Fruit fly (Drosophila melanogaster) whole organism, embryonic: ENCODE results near the gene Jhbp3.

ENCODE experiments used
- Atf-2 ChIP-seq: fragments of 200-800 bp; sonication (Bioruptor generic); optimal IDR thresholded peaks from 2 replicates; lab custom pipeline; 2016; ENCODE audit warnings: missing biosample characterization, missing genetic modification characterization
- BEAF-32 ChIP-seq: fragments of 200-800 bp; sonication (Bioruptor generic); optimal IDR thresholded peaks from 3 replicates; lab custom pipeline; 2017; ENCODE audit warnings: missing biosample characterization, missing genetic modification characterization, mild to moderate bottlenecking, moderate library complexity, missing genetic modification reagents
- Bgb ChIP-seq: fragments of 200-800 bp; sonication (Bioruptor generic); IDR thresholded peaks from 2 replicates; pipeline ENCODE4 v1.3.6; 2022; ENCODE audit warnings: missing biosample characterization, missing genetic modification characterization; ENCODE audit not compliant: partially characterized antibody
- CG1024 ChIP-seq: fragments of 200-800 bp; sonication (Bioruptor generic); IDR thresholded peaks from 2 replicates; pipeline ENCODE4 v1.3.6; 2022; ENCODE audit warnings: missing biosample characterization, missing genetic modification characterization
- CG10543 ChIP-seq: fragments of 200-800 bp; sonication (Bioruptor generic); optimal IDR thresholded peaks from 3 replicates; lab custom pipeline; 2017; ENCODE audit warnings: missing biosample characterization, mild to moderate bottlenecking, missing genetic modification characterization, moderate library complexity
- CG10654 ChIP-seq: fragments of 200-800 bp; sonication (Bioruptor generic); optimal IDR thresholded peaks from 2 replicates; lab custom pipeline; 2016; ENCODE audit warnings: missing biosample characterization, missing genetic modification characterization
- CG11093 ChIP-seq: fragments of 200-800 bp; sonication (Bioruptor generic); IDR thresholded peaks from 3 replicates; pipeline ENCODE4 v1.3.6; 2022; ENCODE audit warnings: missing biosample characterization, missing genetic modification characterization
- CG13775 ChIP-seq: fragments of 200-800 bp; sonication (Bioruptor generic); optimal IDR thresholded peaks from 3 replicates; lab custom pipeline; 2017; ENCODE audit warnings: missing biosample characterization, mild to moderate bottlenecking, missing genetic modification characterization
- CG15696 ChIP-seq: fragments of 200-800 bp; sonication (Bioruptor generic); optimal IDR thresholded peaks from 2 replicates; lab custom pipeline; 2019; ENCODE audit warnings: missing biosample characterization, mild to moderate bottlenecking, missing genetic modification characterization, moderate library complexity
- CG17186 ChIP-seq: fragments of 200-800 bp; sonication (Bioruptor generic); optimal IDR thresholded peaks from 3 replicates; lab custom pipeline; 2017; ENCODE audit warnings: missing biosample characterization, missing genetic modification reagents, missing genetic modification characterization
- CG17829 ChIP-seq: fragments of 200-800 bp; optimal IDR thresholded peaks from 2 replicates; lab custom pipeline; 2019; ENCODE audit warnings: missing biosample characterization, mild to moderate bottlenecking, missing genetic modification characterization, moderate library complexity
- CG2678 ChIP-seq: fragments of 200-800 bp; sonication (Bioruptor generic); optimal IDR thresholded peaks from 3 replicates; lab custom pipeline; 2019; ENCODE audit warnings: missing biosample characterization, mild to moderate bottlenecking, missing genetic modification characterization, moderate library complexity
- CG2875 ChIP-seq: fragments of 200-800 bp; sonication (Bioruptor generic); optimal IDR thresholded peaks from 2 replicates; lab custom pipeline; 2017; ENCODE audit warnings: missing biosample characterization, mild to moderate bottlenecking, missing genetic modification characterization, missing genetic modification reagents
- CG3281 ChIP-seq: fragments of 200-800 bp; sonication (Bioruptor generic); optimal IDR thresholded peaks from 3 replicates; lab custom pipeline; 2017; ENCODE audit warnings: missing biosample characterization, mild to moderate bottlenecking, missing genetic modification characterization
- CG3838 ChIP-seq: fragments of 200-800 bp; sonication (Bioruptor generic); optimal IDR thresholded peaks from 3 replicates; lab custom pipeline; 2016; ENCODE audit warnings: missing biosample characterization, missing genetic modification characterization
- CG4854 ChIP-seq: fragments of 200-800 bp; sonication (Bioruptor generic); optimal IDR thresholded peaks from 2 replicates; lab custom pipeline; 2016; ENCODE audit warnings: missing biosample characterization, missing genetic modification characterization, inconsistent platforms
- CG9609 ChIP-seq: fragments of 200-800 bp; sonication (Bioruptor generic); optimal IDR thresholded peaks from 3 replicates; lab custom pipeline; 2016; ENCODE audit warnings: missing biosample characterization, missing genetic modification characterization
- CG9727 ChIP-seq: fragments of 200-800 bp; sonication (Bioruptor generic); optimal IDR thresholded peaks from 3 replicates; lab custom pipeline; 2017; ENCODE audit warnings: missing biosample characterization, mild to moderate bottlenecking, missing genetic modification characterization
- CG9817 ChIP-seq: fragments of 200-800 bp; sonication (Bioruptor generic); optimal IDR thresholded peaks from 2 replicates; lab custom pipeline; 2018; ENCODE audit warnings: missing biosample characterization, mild to moderate bottlenecking, missing genetic modification characterization, moderate library complexity
- Chrac-16 ChIP-seq: fragments of 200-800 bp; sonication (Bioruptor generic); optimal IDR thresholded peaks from 3 replicates; lab custom pipeline; 2016; ENCODE audit warnings: missing biosample characterization, missing genetic modification characterization
- CrebB ChIP-seq: fragments of 200-800 bp; sonication (Bioruptor generic); optimal IDR thresholded peaks from 3 replicates; lab custom pipeline; 2018; ENCODE audit warnings: missing biosample characterization, mild to moderate bottlenecking, missing genetic modification characterization
- Ets97D ChIP-seq: fragments of 200-800 bp; sonication (Bioruptor generic); optimal IDR thresholded peaks from 3 replicates; lab custom pipeline; 2016; ENCODE audit warnings: missing biosample characterization, missing genetic modification characterization
- HHEX ChIP-seq: fragments of 200-800 bp; sonication (Bioruptor generic); optimal IDR thresholded peaks from 3 replicates; lab custom pipeline; 2017; ENCODE audit warnings: missing biosample characterization, mild to moderate bottlenecking, missing genetic modification characterization, missing genetic modification reagents
- HLH54F ChIP-seq: fragments of 200-800 bp; sonication (Bioruptor generic); optimal IDR thresholded peaks from 3 replicates; lab custom pipeline; 2016; ENCODE audit warnings: missing biosample characterization, missing genetic modification characterization
- Hr3 ChIP-seq: fragments of 200-800 bp; sonication (Bioruptor generic); optimal IDR thresholded peaks from 3 replicates; lab custom pipeline; 2016; ENCODE audit warnings: missing biosample characterization, missing genetic modification characterization
- Hr51 ChIP-seq, 2 experiments: fragments of 200-800 bp; sonication (Bioruptor generic); optimal IDR thresholded peaks; 2 replicates in 1 of 2; 3 replicates in 1 of 2; lab custom pipeline; 2016 to 2018; ENCODE audit warnings: missing biosample characterization in 2 of 2, missing genetic modification characterization in 2 of 2, mild to moderate bottlenecking in 1 of 2, moderate library complexity in 1 of 2
- Lim3 ChIP-seq: fragments of 200-800 bp; sonication (Bioruptor generic); IDR thresholded peaks from 2 replicates; pipeline ENCODE4 v1.3.6; 2022; ENCODE audit warnings: missing biosample characterization, missing genetic modification characterization
- Mad ChIP-seq: fragments of 200-800 bp; sonication (Bioruptor generic); optimal IDR thresholded peaks from 2 replicates; lab custom pipeline; 2016; ENCODE audit warnings: missing biosample characterization, missing genetic modification characterization
- Mes4 ChIP-seq: fragments of 200-800 bp; sonication (Bioruptor generic); optimal IDR thresholded peaks from 2 replicates; lab custom pipeline; 2016; ENCODE audit warnings: missing biosample characterization, missing genetic modification characterization
- Six4 ChIP-seq: fragments of 200-800 bp; sonication (Bioruptor generic); optimal IDR thresholded peaks from 2 replicates; lab custom pipeline; 2016; ENCODE audit warnings: missing biosample characterization, missing genetic modification characterization
- Tbp ChIP-seq: fragments of >200 bp; optimal IDR thresholded peaks from 2 replicates; lab custom pipeline; 2018; ENCODE audit warnings: missing biosample characterization, missing genetic modification characterization
- aop ChIP-seq: fragments of 200-800 bp; sonication (Bioruptor generic); IDR thresholded peaks from 2 replicates; pipeline ENCODE4 v1.3.6; 2022; ENCODE audit warnings: missing biosample characterization, missing genetic modification characterization
- fd64A ChIP-seq: fragments of 200-800 bp; sonication (Bioruptor generic); optimal IDR thresholded peaks from 3 replicates; lab custom pipeline; 2018; ENCODE audit warnings: missing biosample characterization, mild to moderate bottlenecking, missing genetic modification characterization
- fu2 ChIP-seq: fragments of 200-800 bp; sonication (Bioruptor generic); optimal IDR thresholded peaks from 2 replicates; lab custom pipeline; 2016; ENCODE audit warnings: missing biosample characterization, missing genetic modification characterization
- grau ChIP-seq: fragments of 200-800 bp; optimal IDR thresholded peaks from 3 replicates; lab custom pipeline; 2019; ENCODE audit warnings: missing biosample characterization, mild to moderate bottlenecking, missing genetic modification characterization, moderate library complexity
- ind ChIP-seq: fragments of 200-800 bp; sonication (Bioruptor generic); optimal IDR thresholded peaks from 3 replicates; lab custom pipeline; 2016; ENCODE audit warnings: missing biosample characterization, missing genetic modification characterization
- kni ChIP-seq: fragments of 200-800 bp; sonication (Bioruptor generic); optimal IDR thresholded peaks from 3 replicates; lab custom pipeline; 2017; ENCODE audit warnings: mild to moderate bottlenecking, missing biosample characterization, missing genetic modification reagents, missing genetic modification characterization
- lab ChIP-seq: fragments of 200-800 bp; sonication (Bioruptor generic); optimal IDR thresholded peaks from 3 replicates; lab custom pipeline; 2017; ENCODE audit warnings: missing biosample characterization, missing genetic modification characterization, mild to moderate bottlenecking, moderate library complexity, missing genetic modification reagents
- mirr ChIP-seq: fragments of 200-800 bp; sonication (Bioruptor generic); optimal IDR thresholded peaks from 3 replicates; lab custom pipeline; 2018; ENCODE audit warnings: missing biosample characterization, mild to moderate bottlenecking, missing genetic modification characterization
- twi ChIP-seq: fragments of 200-800 bp; optimal IDR thresholded peaks from 2 replicates; lab custom pipeline; 2019; ENCODE audit warnings: missing biosample characterization, mild to moderate bottlenecking, missing genetic modification characterization, moderate library complexity
- unpg ChIP-seq: fragments of 200-800 bp; sonication (Bioruptor generic); optimal IDR thresholded peaks from 3 replicates; lab custom pipeline; 2018; ENCODE audit warnings: missing biosample characterization, mild to moderate bottlenecking, missing genetic modification characterization, moderate library complexity
- wek ChIP-seq: fragments of 200-800 bp; sonication (Bioruptor generic); optimal IDR thresholded peaks from 3 replicates; lab custom pipeline; 2018; ENCODE audit warnings: missing biosample characterization, mild to moderate bottlenecking, missing genetic modification characterization, moderate library complexity
- yki ChIP-seq: fragments of >200 bp; optimal IDR thresholded peaks from 3 replicates; lab custom pipeline; 2018

Jhbp3 gene

dm6 chr3R:4952571-4952929 lies 2.5 kb downstream of the Jhbp3 start, which contains the start of gene Ubc6 (continued):
- TF ChIP-seq wek (GFP tag; lab: Kevin White, UChicago) (no peak), grau (peak; percentile 56), Bgb (GFP tag; lab: Robert Waterston, UW) (no peak), Chrac-16 (GFP tag; lab: Kevin White, UChicago) (peak; percentile 43), Atf-2 (GFP tag; lab: Kevin White, UChicago) (peak; percentile 64), HLH54F (GFP tag; lab: Kevin White, UChicago) (peak; percentile 80), kni (GFP tag; lab: Kevin White, UChicago) (peak; percentile 21), CG2678 (tag; lab: Kevin White, UChicago) (peak; percentile 36), Mes4 (GFP tag; lab: Kevin White, UChicago) (peak; percentile 40), BEAF-32 (peak; percentile 100), CG11093 (GFP tag; lab: Robert Waterston, UW) (peak; percentile 37; the same call in 1 of the 3 replicates), CrebB (tag; lab: Kevin White, UChicago) (peak; percentile 71), CG9727 (GFP tag; lab: Kevin White, UChicago) (peak; percentile 55), yki (lab: Kevin White, UChicago) (no peak), CG2875 (GFP tag; lab: Kevin White, UChicago) (peak; percentile 52), Hr51 (GFP tag; optimal IDR thresholded peaks at IDR 0.05; lab: Kevin White, UChicago) (peak; percentile 43 to 73), CG4854 (GFP tag; lab: Kevin White, UChicago) (peak; percentile 46), CG9817 (tag; lab: Kevin White, UChicago) (peak; percentile 52), CG17829 (peak; percentile 78), twi (peak; percentile 30), CG3838 (GFP tag; lab: Kevin White, UChicago) (peak; percentile 32), CG9609 (GFP tag; lab: Kevin White, UChicago) (peak; percentile 79), lab (GFP tag; lab: Kevin White, UChicago) (peak; percentile 74), fu2 (GFP tag; lab: Kevin White, UChicago) (peak; percentile 69), Mad (GFP tag; lab: Kevin White, UChicago) (peak; percentile 83), unpg (GFP tag; lab: Kevin White, UChicago) (peak; percentile 38), ind (GFP tag; lab: Kevin White, UChicago) (peak; percentile 77), CG3281 (GFP tag; lab: Kevin White, UChicago) (peak; percentile 23), HHEX (GFP tag; lab: Kevin White, UChicago) (peak; percentile 42), Tbp (GFP tag; lab: Kevin White, UChicago) (peak; percentile 9), Ets97D (GFP tag; lab: Kevin White, UChicago) (peak; percentile 94), CG15696 (tag; lab: Kevin White, UChicago) (peak; percentile 23), CG13775 (GFP tag; lab: Kevin White, UChicago) (peak; percentile 58), mirr (GFP tag; lab: Kevin White, UChicago) (peak; percentile 24), fd64A (GFP tag; lab: Kevin White, UChicago) (no peak), Six4 (GFP tag; lab: Kevin White, UChicago) (peak; percentile 18), CG10543 (GFP tag; lab: Kevin White, UChicago) (peak; percentile 14), aop (no peak), Hr3 (GFP tag; lab: Kevin White, UChicago) (peak; percentile 87), CG10654 (GFP tag; lab: Kevin White, UChicago) (peak; percentile 59), CG1024 (GFP tag; lab: Robert Waterston, UW) (no peak), CG17186 (peak; percentile 80), Lim3 (no peak)
